Fruit fly (Drosophila melanogaster) whole organism, prepupa: ENCODE data around the gene Syn.

Source experiments
- CG31627 ChIP-seq: fragments of 200-800 bp; sonication (Bioruptor generic); optimal IDR thresholded peaks from 3 replicates; lab custom pipeline; 2016; ENCODE audit warnings: missing biosample characterization, missing genetic modification characterization
- CG7368 ChIP-seq: fragments of 200-800 bp; sonication (Bioruptor generic); optimal IDR thresholded peaks from 3 replicates; lab custom pipeline; 2016; ENCODE audit warnings: missing biosample characterization, missing genetic modification characterization
- Gug ChIP-seq: fragments of 200-800 bp; sonication (Bioruptor generic); IDR thresholded peaks from 2 replicates; pipeline ENCODE4 v1.3.6; 2022; ENCODE audit warnings: missing biosample characterization, missing genetic modification characterization
- Sox102F ChIP-seq: fragments of 200-800 bp; sonication (Bioruptor generic); optimal IDR thresholded peaks from 2 replicates; lab custom pipeline; 2016; ENCODE audit warnings: missing biosample characterization, mild to moderate bottlenecking, missing genetic modification characterization

Syn gene

DNA sequence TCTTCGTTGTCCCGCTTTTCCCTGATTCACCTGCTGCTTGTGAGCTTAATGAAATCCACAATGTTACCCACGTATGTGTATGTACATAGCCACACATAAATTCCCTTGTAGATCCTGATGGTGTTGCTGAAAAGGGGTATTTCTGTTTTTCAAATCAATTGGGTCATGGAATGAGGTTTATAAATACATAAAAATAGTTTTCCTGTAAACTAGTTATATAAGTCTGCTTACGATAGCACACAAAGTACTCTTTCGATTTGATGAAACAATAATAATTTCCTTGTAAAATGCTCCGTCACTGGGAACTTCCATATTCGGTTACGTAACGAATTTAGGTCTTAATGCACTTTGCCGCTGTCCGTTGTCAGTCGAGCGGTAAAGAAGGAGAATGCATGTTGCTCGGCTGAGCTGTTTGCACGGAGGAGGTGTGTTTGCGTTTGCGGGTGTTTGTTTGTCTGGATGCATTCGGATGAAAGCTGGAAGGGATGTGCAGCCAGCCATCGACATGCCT is 79.5 kb downstream of the Syn start (continued):
- TF ChIP-seq Sox102F (GFP tag; lab: Kevin White, UChicago) (peak; percentile 15), Gug (GFP tag; lab: Robert Waterston, UW) (no peak), CG7368 (GFP tag; lab: Kevin White, UChicago) (no peak), CG31627 (GFP tag; lab: Kevin White, UChicago) (peak; percentile 21)
- TF ChIP-seq, all 60 proteins: peak for 19
